Worm (Caenorhabditis elegans) whole organism, L2 larva: Measurements from ENCODE around the gene T23E7.6.

Experiments used
- aly-2 ChIP-seq: fragments of 150-350 bp; optimal IDR thresholded peaks from 2 replicates; lab custom pipeline; 2014; ENCODE audit warnings: missing biosample characterization, missing genetic modification characterization
- egl-27 ChIP-seq: sonication (generic microtip); optimal IDR thresholded peaks from 3 replicates; lab custom pipeline; 2017; ENCODE audit warnings: missing biosample characterization, missing genetic modification reagents, missing genetic modification characterization
- fos-1 ChIP-seq: fragments of 150-350 bp; optimal IDR thresholded peaks from 2 replicates; lab custom pipeline; 2014; ENCODE audit warnings: missing biosample characterization, missing genetic modification characterization
- lin-13 ChIP-seq: fragments of 150-350 bp; optimal IDR thresholded peaks from 2 replicates; lab custom pipeline; 2014; ENCODE audit warnings: missing biosample characterization, missing genetic modification reagents, missing genetic modification characterization
- nhr-11 ChIP-seq: fragments of 150-350 bp; optimal IDR thresholded peaks from 2 replicates; lab custom pipeline; 2014; ENCODE audit warnings: missing biosample characterization, missing genetic modification characterization
- nhr-237 ChIP-seq: fragments of 150-350 bp; optimal IDR thresholded peaks from 2 replicates; lab custom pipeline; 2014; ENCODE audit warnings: missing biosample characterization, missing genetic modification characterization
- skn-1 ChIP-seq: sonication (generic microtip); optimal IDR thresholded peaks from 2 replicates; lab custom pipeline; 2017; ENCODE audit warnings: missing biosample characterization, missing genetic modification characterization
- snpc-4 ChIP-seq: fragments of 150-350 bp; optimal IDR thresholded peaks from 2 replicates; lab custom pipeline; 2014; ENCODE audit warnings: missing biosample characterization, missing genetic modification characterization
- zag-1 ChIP-seq: fragments of 150-350 bp; optimal IDR thresholded peaks from 2 replicates; lab custom pipeline; 2014; ENCODE audit warnings: missing biosample characterization, missing genetic modification characterization
- ztf-11 ChIP-seq: sonication (generic microtip); optimal IDR thresholded peaks from 2 replicates; lab custom pipeline; 2017; ENCODE audit warnings: missing biosample characterization, missing genetic modification characterization

ce11 chrX:17642832-17643231, 41.8 kb downstream of the T23E7.6 start:
- TF ChIP-seq zag-1 (no peak), fos-1 (no peak), nhr-11 (tag; lab: Kevin White, UChicago) (no peak), ztf-11 (tag; lab: Kevin White, UChicago) (no peak), aly-2 (tag; lab: Kevin White, UChicago) (no peak), egl-27 (tag; lab: Kevin White, UChicago) (no peak), nhr-237 (tag; lab: Kevin White, UChicago) (no peak), snpc-4 (tag; lab: Kevin White, UChicago) (no peak), lin-13 (GFP tag; lab: Kevin White, UChicago) (no peak), skn-1 (tag; lab: Kevin White, UChicago) (no peak)
